Fruit fly (Drosophila melanogaster) whole organism, wandering third instar larva: Measurements from ENCODE around the gene CG3982.
A peak's percentile ranks its signal among the peaks of the same experiment; 100 is the strongest.

Experiments used
- CG32264 ChIP-seq: fragments of 200-800 bp; sonication (Bioruptor generic); optimal IDR thresholded peaks from 2 replicates; lab custom pipeline; 2016; ENCODE audit warnings: missing biosample characterization, missing genetic modification characterization
- CG9705 ChIP-seq: fragments of 200-800 bp; sonication (Bioruptor generic); optimal IDR thresholded peaks from 2 replicates; lab custom pipeline; 2018; ENCODE audit warnings: missing biosample characterization, mild to moderate bottlenecking, missing genetic modification characterization
- GATAd ChIP-seq: sonication (Bioruptor generic); optimal IDR thresholded peaks from 2 replicates; lab custom pipeline; 2016; ENCODE audit warnings: missing biosample characterization, missing genetic modification characterization
- HLH106 ChIP-seq: fragments of 200-800 bp; optimal IDR thresholded peaks from 3 replicates; lab custom pipeline; 2019; ENCODE audit warnings: missing biosample characterization, mild to moderate bottlenecking, missing genetic modification characterization, moderate library complexity
- Hnf4 ChIP-seq: fragments of 200-800 bp; sonication (Bioruptor generic); optimal IDR thresholded peaks from 2 replicates; lab custom pipeline; 2016; ENCODE audit warnings: missing biosample characterization, mild to moderate bottlenecking, missing genetic modification characterization
- Hr83 ChIP-seq: fragments of 200-300 bp; sonication (Bioruptor generic); optimal IDR thresholded peaks from 2 replicates; lab custom pipeline; 2016; ENCODE audit warnings: missing biosample characterization, mild to moderate bottlenecking, missing genetic modification characterization, moderate library complexity; ENCODE audit not compliant: poor library complexity, severe bottlenecking
- Jra ChIP-seq: sonication (Bioruptor generic); optimal IDR thresholded peaks from 2 replicates; lab custom pipeline; 2016; ENCODE audit warnings: missing biosample characterization, missing genetic modification characterization
- Myc ChIP-seq: fragments of >200 bp; optimal IDR thresholded peaks from 2 replicates; lab custom pipeline; 2017
- N ChIP-seq: fragments of >200 bp; optimal IDR thresholded peaks from 2 replicates; lab custom pipeline; 2018; ENCODE audit warnings: missing biosample characterization, missing external identifiers, missing genetic modification characterization
- OdsH ChIP-seq: fragments of 200-800 bp; sonication (Bioruptor generic); optimal IDR thresholded peaks from 2 replicates; lab custom pipeline; 2016; ENCODE audit warnings: missing biosample characterization, mild to moderate bottlenecking, missing genetic modification characterization
- Rel ChIP-seq, 2 experiments: fragments of 200-800 bp; sonication (Bioruptor generic) in 1 of 2; optimal IDR thresholded peaks; 2 replicates in 1 of 2; 3 replicates in 1 of 2; lab custom pipeline; 2016 to 2019; ENCODE audit warnings: mild to moderate bottlenecking in 2 of 2, missing biosample characterization in 2 of 2, missing genetic modification characterization in 2 of 2, moderate library complexity in 1 of 2
- Sp1 ChIP-seq: fragments of 200-800 bp; sonication (Bioruptor generic); optimal IDR thresholded peaks from 3 replicates; lab custom pipeline; 2019; ENCODE audit warnings: missing biosample characterization, mild to moderate bottlenecking, missing genetic modification characterization, moderate library complexity
- br ChIP-seq: fragments of 200-800 bp; sonication (Bioruptor generic); optimal IDR thresholded peaks from 2 replicates; lab custom pipeline; 2016; ENCODE audit warnings: missing biosample characterization, missing genetic modification characterization
- brk ChIP-seq: fragments of 200-800 bp; sonication (Bioruptor generic); optimal IDR thresholded peaks from 2 replicates; lab custom pipeline; 2016; ENCODE audit warnings: missing biosample characterization, mild to moderate bottlenecking, missing genetic modification characterization
- dl ChIP-seq, 2 experiments: fragments of 175-275, 200-275 bp in 1 of 2; fragments of 200-275 bp in 1 of 2; sonication (Bioruptor generic); optimal IDR thresholded peaks; lab custom pipeline; 2018; ENCODE audit warnings: mild to moderate bottlenecking in 2 of 2, missing biosample characterization in 2 of 2, missing genetic modification characterization in 2 of 2, moderate library complexity in 2 of 2; ENCODE audit not compliant: partially characterized antibody in 2 of 2, insufficient read depth in 1 of 2
- dmrt93B ChIP-seq: fragments of 200-800 bp; sonication (Bioruptor generic); optimal IDR thresholded peaks from 2 replicates; lab custom pipeline; 2018; ENCODE audit warnings: missing biosample characterization, mild to moderate bottlenecking, missing genetic modification characterization
- dsf ChIP-seq: sonication (Bioruptor generic); optimal IDR thresholded peaks from 2 replicates; lab custom pipeline; 2016; ENCODE audit warnings: missing biosample characterization, missing genetic modification characterization, borderline replicate concordance
- ey ChIP-seq: fragments of 200-800 bp; sonication (Bioruptor generic); optimal IDR thresholded peaks from 2 replicates; lab custom pipeline; 2016; ENCODE audit warnings: missing biosample characterization, missing genetic modification characterization
- foxo ChIP-seq, 2 experiments: fragments of 200-800 bp; sonication (Bioruptor generic); optimal IDR thresholded peaks; 2 replicates in 1 of 2; 3 replicates in 1 of 2; lab custom pipeline; 2016 to 2017; ENCODE audit warnings: missing biosample characterization in 2 of 2, missing genetic modification characterization in 2 of 2
- h ChIP-seq: fragments of 200-800 bp; sonication (Bioruptor generic); optimal IDR thresholded peaks from 3 replicates; lab custom pipeline; 2016; ENCODE audit warnings: missing biosample characterization, mild to moderate bottlenecking, missing genetic modification characterization
- jim ChIP-seq: fragments of 175-275, 200-325 bp; sonication (Bioruptor generic); optimal IDR thresholded peaks from 2 replicates; lab custom pipeline; 2016; ENCODE audit warnings: missing biosample characterization, mild to moderate bottlenecking, missing genetic modification characterization
- lola ChIP-seq: fragments of >200 bp; optimal IDR thresholded peaks from 2 replicates; lab custom pipeline; 2017; ENCODE audit warnings: missing biosample characterization, missing genetic modification characterization
- pan ChIP-seq: fragments of >200 bp; optimal IDR thresholded peaks from 2 replicates; lab custom pipeline; 2017
- psq ChIP-seq: fragments of 200-800 bp; sonication (Bioruptor generic); optimal IDR thresholded peaks from 3 replicates; lab custom pipeline; 2017; ENCODE audit warnings: missing biosample characterization, mild to moderate bottlenecking, missing genetic modification characterization, moderate library complexity
- rgr ChIP-seq: fragments of 200-800 bp; sonication (Bioruptor generic); optimal IDR thresholded peaks from 3 replicates; lab custom pipeline; 2016; ENCODE audit warnings: missing biosample characterization, mild to moderate bottlenecking, missing genetic modification characterization
- sage ChIP-seq: fragments of 200-800 bp; sonication (Bioruptor generic); optimal IDR thresholded peaks from 2 replicates; lab custom pipeline; 2016; ENCODE audit warnings: missing biosample characterization, mild to moderate bottlenecking, missing genetic modification characterization
- sv ChIP-seq: fragments of 200-800 bp; sonication (Bioruptor generic); optimal IDR thresholded peaks from 3 replicates; lab custom pipeline; 2016; ENCODE audit warnings: missing biosample characterization, missing genetic modification characterization
- tai ChIP-seq: sonication (Bioruptor generic); optimal IDR thresholded peaks from 2 replicates; lab custom pipeline; 2016; ENCODE audit warnings: missing biosample characterization, missing genetic modification characterization
- usp ChIP-seq: fragments of >200 bp; optimal IDR thresholded peaks from 2 replicates; lab custom pipeline; 2017; ENCODE audit warnings: missing biosample characterization, missing genetic modification characterization
- woc ChIP-seq: sonication (Bioruptor generic); optimal IDR thresholded peaks from 2 replicates; lab custom pipeline; 2016; ENCODE audit warnings: missing biosample characterization, mild to moderate bottlenecking, missing genetic modification characterization

CG3982 gene

dm6 chr3L:9372278-9372975 is 44.8 kb downstream of the CG3982 start, which contains the start of the genes Hsp67Bc, CG4456 and Hsp22:
Gene Hsp67Bc (minus strand): TSS chr3L:9372497.
Gene CG4456 (plus strand): TSS chr3L:9372722.
Gene Hsp22 (plus strand): TSS chr3L:9372931.
- no peak for TF ChIP-seq h (GFP tag; lab: Kevin White, UChicago)
- no peak for TF ChIP-seq Rel (GFP tag; optimal IDR thresholded peaks at IDR 0.05; lab: Kevin White, UChicago)
- TF ChIP-seq Rel (tag; optimal IDR thresholded peaks at IDR 0.05; lab: Kevin White, UChicago), result peak; percentile 5
- TF ChIP-seq dl (GFP tag; optimal IDR thresholded peaks at IDR 0.05; lab: Kevin White, UChicago; ENCODE audit: insufficient read depth in 1 of 2, partially characterized antibody in 2 of 2), result no peak

- TF ChIP-seq dsf (GFP tag; lab: Kevin White, UChicago), result peak; percentile 32
- peak; percentile 39 for TF ChIP-seq psq
- peak; percentile 68 for TF ChIP-seq Hnf4
- peak; percentile 43 for TF ChIP-seq OdsH (GFP tag; lab: Kevin White, UChicago)
- peak; percentile 51 for TF ChIP-seq Jra
- TF ChIP-seq HLH106 (tag; lab: Kevin White, UChicago), result peak; percentile 56
- peak; percentile 54 for TF ChIP-seq Sp1 (GFP tag; lab: Kevin White, UChicago)
- peak in 1 of 2 experiments; percentile 66 for TF ChIP-seq foxo (GFP tag; optimal IDR thresholded peaks at IDR 0.05; lab: Kevin White, UChicago)
- no peak for TF ChIP-seq jim
- peak; percentile 43 for TF ChIP-seq sv
- peak; percentile 61 for TF ChIP-seq woc (GFP tag; lab: Kevin White, UChicago)
- TF ChIP-seq CG32264, result no peak
- TF ChIP-seq Hr83, result no peak
- peak; percentile 20 for TF ChIP-seq br
- peak; percentile 40 for TF ChIP-seq h (GFP tag; lab: Kevin White, UChicago)
- peak; percentile 30 for TF ChIP-seq sage
- TF ChIP-seq N, result no peak
- no peak for TF ChIP-seq dl (GFP tag; optimal IDR thresholded peaks at IDR 0.05; lab: Kevin White, UChicago; ENCODE audit: insufficient read depth in 1 of 2, partially characterized antibody in 2 of 2)
- no peak for TF ChIP-seq GATAd
- TF ChIP-seq lola, result no peak
- TF ChIP-seq brk (GFP tag; lab: Kevin White, UChicago), result peak; percentile 61
- no peak for TF ChIP-seq pan
- TF ChIP-seq usp (GFP tag; lab: Kevin White, UChicago), result no peak
- TF ChIP-seq rgr, result peak; percentile 43
- no peak for TF ChIP-seq Rel (GFP tag; optimal IDR thresholded peaks at IDR 0.05; lab: Kevin White, UChicago)
- peak; percentile 58 for TF ChIP-seq Rel (tag; optimal IDR thresholded peaks at IDR 0.05; lab: Kevin White, UChicago)
- peak; percentile 23 for TF ChIP-seq ey (GFP tag; lab: Kevin White, UChicago)
Observed at dm6 chr3L:9370907-9371365, 46.3 kb downstream of the CG3982 start, which contains the start of gene Fdx1. Gene Fdx1 (minus strand): TSS chr3L:9371238.

- TF ChIP-seq CG32264, result no peak
- no peak for TF ChIP-seq jim
- TF ChIP-seq tai (GFP tag; lab: Kevin White, UChicago), result no peak
Observed at dm6 chr3L:9368665-9369064, 48.5 kb downstream of the CG3982 start.

- peak; percentile 22 for TF ChIP-seq Sp1 (GFP tag; lab: Kevin White, UChicago)
- no peak for TF ChIP-seq Rel (GFP tag; optimal IDR thresholded peaks at IDR 0.05; lab: Kevin White, UChicago)
- TF ChIP-seq Rel (tag; optimal IDR thresholded peaks at IDR 0.05; lab: Kevin White, UChicago), result peak; percentile 88
- no peak for TF ChIP-seq dsf (GFP tag; lab: Kevin White, UChicago)
Observed at dm6 chr3L:9367431-9367867, 49.7 kb downstream of the CG3982 start.

dm6 chr3L:9366850-9367430 is 50.2 kb downstream of the CG3982 start, which contains the start of the genes Klp67A and CG4452:
Gene Klp67A (minus strand): TSS chr3L:9367046.
Gene CG4452 (plus strand): TSS chr3L:9367377.
- peak; percentile 41 for TF ChIP-seq HLH106 (tag; lab: Kevin White, UChicago)
- TF ChIP-seq usp (GFP tag; lab: Kevin White, UChicago), result no peak
- TF ChIP-seq OdsH (GFP tag; lab: Kevin White, UChicago), result peak; percentile 9
- TF ChIP-seq foxo (GFP tag; optimal IDR thresholded peaks at IDR 0.05; lab: Kevin White, UChicago), result peak in 1 of 2 experiments; percentile 64
- peak; percentile 68 for TF ChIP-seq Jra
- peak; percentile 24 for TF ChIP-seq CG9705 (GFP tag; lab: Kevin White, UChicago)
- peak; percentile 15 for TF ChIP-seq Hr83
- TF ChIP-seq h (GFP tag; lab: Kevin White, UChicago), result no peak
- no peak for TF ChIP-seq dmrt93B (GFP tag; lab: Kevin White, UChicago)
- TF ChIP-seq dl (GFP tag; optimal IDR thresholded peaks at IDR 0.05; lab: Kevin White, UChicago; ENCODE audit: insufficient read depth in 1 of 2, partially characterized antibody in 2 of 2), result no peak
- peak; percentile 20 for TF ChIP-seq ey (GFP tag; lab: Kevin White, UChicago)
- TF ChIP-seq Hnf4, result peak; percentile 48
- peak; percentile 40 for TF ChIP-seq rgr
- TF ChIP-seq Myc (lab: Kevin White, UChicago), result peak; percentile 20
- peak; percentile 59 for TF ChIP-seq dsf (GFP tag; lab: Kevin White, UChicago)
- peak; percentile 99 for TF ChIP-seq psq
